Fruit fly (Drosophila melanogaster) whole organism, pupa: ENCODE results near the gene Qsox4.

Experiments
- CG10348 ChIP-seq: fragments of 200-800 bp; sonication (Bioruptor generic); IDR thresholded peaks from 2 replicates; pipeline ENCODE4 v1.3.6; 2022; ENCODE audit warnings: missing biosample characterization, missing genetic modification characterization
- CG12605 ChIP-seq: fragments of 200-800 bp; sonication (Bioruptor generic); IDR thresholded peaks from 2 replicates; pipeline ENCODE4 v1.3.6; 2022; ENCODE audit warnings: missing biosample characterization, missing genetic modification characterization
- CG13204 ChIP-seq: fragments of 200-800 bp; sonication (Bioruptor generic); optimal IDR thresholded peaks from 2 replicates; lab custom pipeline; 2018; ENCODE audit warnings: missing biosample characterization, mild to moderate bottlenecking, missing genetic modification characterization, moderate library complexity
- CG14655 ChIP-seq: fragments of 200-800 bp; sonication (Bioruptor generic); optimal IDR thresholded peaks from 3 replicates; lab custom pipeline; 2017; ENCODE audit warnings: mild to moderate bottlenecking, missing biosample characterization, missing genetic modification reagents, missing genetic modification characterization
- CG15710 ChIP-seq: fragments of 200-800 bp; sonication (Bioruptor generic); optimal IDR thresholded peaks from 2 replicates; lab custom pipeline; 2018; ENCODE audit warnings: missing biosample characterization, mild to moderate bottlenecking, missing genetic modification characterization, moderate library complexity
- CG17806 ChIP-seq: fragments of 200-800 bp; sonication (Bioruptor generic); optimal IDR thresholded peaks from 2 replicates; lab custom pipeline; 2018; ENCODE audit warnings: missing biosample characterization, mild to moderate bottlenecking, missing genetic modification characterization, moderate library complexity
- CG32121 ChIP-seq: fragments of 200-800 bp; sonication (Bioruptor generic); IDR thresholded peaks from 2 replicates; pipeline ENCODE4 v1.3.6; 2022; ENCODE audit warnings: missing biosample characterization, missing genetic modification characterization
- CG34367 ChIP-seq: fragments of 200-800 bp; sonication (Bioruptor generic); optimal IDR thresholded peaks from 2 replicates; lab custom pipeline; 2018; ENCODE audit warnings: missing biosample characterization, mild to moderate bottlenecking, missing genetic modification characterization
- CG4496 ChIP-seq: fragments of 200-800 bp; sonication (Bioruptor generic); IDR thresholded peaks from 3 replicates; pipeline ENCODE4 v1.3.6; 2022; ENCODE audit warnings: missing biosample characterization, missing genetic modification characterization
- CG8159 ChIP-seq: fragments of 200-800 bp; sonication (Bioruptor generic); optimal IDR thresholded peaks from 3 replicates; lab custom pipeline; 2018; ENCODE audit warnings: missing biosample characterization, mild to moderate bottlenecking, missing genetic modification characterization, moderate library complexity
- CG8301 ChIP-seq: fragments of 200-800 bp; sonication (Bioruptor generic); optimal IDR thresholded peaks from 2 replicates; lab custom pipeline; 2018; ENCODE audit warnings: missing biosample characterization, mild to moderate bottlenecking, missing genetic modification characterization
- CG9948 ChIP-seq: fragments of 200-800 bp; sonication (Bioruptor generic); optimal IDR thresholded peaks from 2 replicates; lab custom pipeline; 2018; ENCODE audit warnings: missing biosample characterization, mild to moderate bottlenecking, missing genetic modification characterization, moderate library complexity
- D1 ChIP-seq: fragments of 200-800 bp; sonication (Bioruptor generic); optimal IDR thresholded peaks from 2 replicates; lab custom pipeline; 2018; ENCODE audit warnings: missing biosample characterization, mild to moderate bottlenecking, missing genetic modification characterization, moderate library complexity
- EcR ChIP-seq: fragments of 200-800 bp; sonication (Bioruptor generic); optimal IDR thresholded peaks from 3 replicates; lab custom pipeline; 2019; ENCODE audit warnings: missing biosample characterization, missing genetic modification characterization, mild to moderate bottlenecking, moderate library complexity, missing genetic modification reagents
- Ets98B ChIP-seq: fragments of 200-800 bp; sonication (Bioruptor generic); IDR thresholded peaks from 2 replicates; pipeline ENCODE4 v1.3.6; 2022; ENCODE audit warnings: missing biosample characterization, missing genetic modification characterization
- Pif1A ChIP-seq: fragments of 200-800 bp; sonication (Bioruptor generic); optimal IDR thresholded peaks from 3 replicates; lab custom pipeline; 2016; ENCODE audit warnings: missing biosample characterization, missing genetic modification characterization
- Pif1B ChIP-seq: fragments of 200-800 bp; sonication (Bioruptor generic); optimal IDR thresholded peaks from 3 replicates; lab custom pipeline; 2016; ENCODE audit warnings: missing biosample characterization, missing genetic modification characterization
- Snoo ChIP-seq: fragments of 200-800 bp; sonication (Bioruptor generic); optimal IDR thresholded peaks from 3 replicates; lab custom pipeline; 2017; ENCODE audit warnings: missing biosample characterization, mild to moderate bottlenecking, missing genetic modification characterization, inconsistent platforms
- fd96Ca ChIP-seq: fragments of 200-800 bp; sonication (Bioruptor generic); IDR thresholded peaks from 3 replicates; pipeline ENCODE4 v1.3.6; 2022; ENCODE audit warnings: missing biosample characterization, missing genetic modification characterization
- gl ChIP-seq: fragments of 200-800 bp; sonication (Bioruptor generic); optimal IDR thresholded peaks from 2 replicates; lab custom pipeline; 2018; ENCODE audit warnings: missing biosample characterization, mild to moderate bottlenecking, missing genetic modification characterization
- rn ChIP-seq: fragments of 200-800 bp; sonication (Bioruptor generic); IDR thresholded peaks from 2 replicates; pipeline ENCODE4 v1.3.6; 2022; ENCODE audit warnings: missing biosample characterization, missing genetic modification characterization

The Qsox4 gene

dm6 chr3R:23682203-23682602, 20.4 kb upstream of the Qsox4 start, which contains the start of gene CG16710:
Gene CG16710 (plus strand): TSS chr3R:23682503.
- TF ChIP-seq CG9948 (no peak), CG17806 (no peak), CG13204 (no peak), Ets98B (GFP tag; lab: Robert Waterston, UW) (no peak), CG8301 (tag; lab: Kevin White, UChicago) (no peak), D1 (no peak), CG10348 (GFP tag; lab: Robert Waterston, UW) (no peak), CG12605 (GFP tag; lab: Robert Waterston, UW) (no peak), rn (no peak)

- TF ChIP-seq Ets98B (GFP tag; lab: Robert Waterston, UW) (no peak), EcR (GFP tag; lab: Kevin White, UChicago) (no peak), CG17806 (no peak), CG12605 (GFP tag; lab: Robert Waterston, UW) (no peak), CG10348 (GFP tag; lab: Robert Waterston, UW) (no peak), fd96Ca (GFP tag; lab: Robert Waterston, UW) (no peak)
Observed at dm6 chr3R:23683757-23684156, 18.8 kb upstream of the Qsox4 start, which contains the start of gene CG18754. Gene CG18754 (plus strand): TSS chr3R:23684057.

- TF ChIP-seq CG13204 (no peak), CG8301 (tag; lab: Kevin White, UChicago) (no peak), rn (no peak), CG32121 (GFP tag; lab: Robert Waterston, UW) (no peak), Pif1A (GFP tag; lab: Kevin White, UChicago) (no peak), CG14655 (GFP tag; lab: Kevin White, UChicago) (no peak), EcR (GFP tag; lab: Kevin White, UChicago) (no peak), CG17806 (no peak), Ets98B (GFP tag; lab: Robert Waterston, UW) (no peak), Snoo (no peak), CG12605 (GFP tag; lab: Robert Waterston, UW) (no peak)
Observed at dm6 chr3R:23685955-23686354, 16.6 kb upstream of the Qsox4 start, which contains the start of gene SPE. Gene SPE (plus strand): TSS chr3R:23686255.

- TF ChIP-seq EcR (GFP tag; lab: Kevin White, UChicago) = no peak
- no peak for TF ChIP-seq CG8159 (tag; lab: Kevin White, UChicago)
- TF ChIP-seq D1 = no peak
- no peak for TF ChIP-seq CG14655 (GFP tag; lab: Kevin White, UChicago)
- TF ChIP-seq CG32121 (GFP tag; lab: Robert Waterston, UW) = no peak
- TF ChIP-seq rn = no peak
- no peak for TF ChIP-seq CG8301 (tag; lab: Kevin White, UChicago)
- TF ChIP-seq CG9948 = no peak
- no peak for TF ChIP-seq gl (tag; lab: Kevin White, UChicago)
- TF ChIP-seq fd96Ca (GFP tag; lab: Robert Waterston, UW) = no peak
- no peak for TF ChIP-seq CG34367 (tag; lab: Kevin White, UChicago)
Observed at dm6 chr3R:23686924-23687323, 15.6 kb upstream of the Qsox4 start.

- TF ChIP-seq CG15710 (tag; lab: Kevin White, UChicago) (no peak), Snoo (no peak), CG10348 (GFP tag; lab: Robert Waterston, UW) (no peak), CG8159 (tag; lab: Kevin White, UChicago) (no peak), D1 (no peak), CG32121 (GFP tag; lab: Robert Waterston, UW) (no peak), CG13204 (no peak), CG4496 (GFP tag; lab: Robert Waterston, UW) (no peak), Ets98B (GFP tag; lab: Robert Waterston, UW) (no peak), gl (tag; lab: Kevin White, UChicago) (no peak), CG34367 (tag; lab: Kevin White, UChicago) (no peak), CG9948 (no peak), rn (no peak), Pif1B (GFP tag; lab: Kevin White, UChicago) (no peak)
Observed at dm6 chr3R:23694579-23695033, 8.0 kb upstream of the Qsox4 start, which contains the start of gene CG10254. Gene CG10254 (minus strand): TSS chr3R:23694983.

- no peak for TF ChIP-seq Ets98B (GFP tag; lab: Robert Waterston, UW)
- TF ChIP-seq CG8301 (tag; lab: Kevin White, UChicago) = no peak
- TF ChIP-seq Pif1A (GFP tag; lab: Kevin White, UChicago) = no peak
- TF ChIP-seq CG13204 = no peak
- no peak for TF ChIP-seq gl (tag; lab: Kevin White, UChicago)
- TF ChIP-seq fd96Ca (GFP tag; lab: Robert Waterston, UW) = no peak
- no peak for TF ChIP-seq Pif1B (GFP tag; lab: Kevin White, UChicago)
- no peak for TF ChIP-seq rn
- no peak for TF ChIP-seq CG34367 (tag; lab: Kevin White, UChicago)
- TF ChIP-seq CG9948 = no peak
- TF ChIP-seq CG15710 (tag; lab: Kevin White, UChicago) = no peak
- no peak for TF ChIP-seq CG32121 (GFP tag; lab: Robert Waterston, UW)
- TF ChIP-seq, all 21 proteins: peak for 0
Observed at dm6 chr3R:23696145-23696544, 6.4 kb upstream of the Qsox4 start, which contains the start of gene CG10252. Gene CG10252 (minus strand): TSS chr3R:23696245.

- TF ChIP-seq CG12605 (GFP tag; lab: Robert Waterston, UW) (peak; percentile 70), CG8301 (tag; lab: Kevin White, UChicago) (no peak), CG17806 (no peak), CG13204 (no peak), D1 (no peak)
Observed at dm6 chr3R:23698835-23699234, 3.7 kb upstream of the Qsox4 start, which contains the start of gene prt. Gene prt (minus strand): TSS chr3R:23699027.
